Fruit fly (Drosophila melanogaster): ENCODE data around the gene Lrp4.

DNA sequence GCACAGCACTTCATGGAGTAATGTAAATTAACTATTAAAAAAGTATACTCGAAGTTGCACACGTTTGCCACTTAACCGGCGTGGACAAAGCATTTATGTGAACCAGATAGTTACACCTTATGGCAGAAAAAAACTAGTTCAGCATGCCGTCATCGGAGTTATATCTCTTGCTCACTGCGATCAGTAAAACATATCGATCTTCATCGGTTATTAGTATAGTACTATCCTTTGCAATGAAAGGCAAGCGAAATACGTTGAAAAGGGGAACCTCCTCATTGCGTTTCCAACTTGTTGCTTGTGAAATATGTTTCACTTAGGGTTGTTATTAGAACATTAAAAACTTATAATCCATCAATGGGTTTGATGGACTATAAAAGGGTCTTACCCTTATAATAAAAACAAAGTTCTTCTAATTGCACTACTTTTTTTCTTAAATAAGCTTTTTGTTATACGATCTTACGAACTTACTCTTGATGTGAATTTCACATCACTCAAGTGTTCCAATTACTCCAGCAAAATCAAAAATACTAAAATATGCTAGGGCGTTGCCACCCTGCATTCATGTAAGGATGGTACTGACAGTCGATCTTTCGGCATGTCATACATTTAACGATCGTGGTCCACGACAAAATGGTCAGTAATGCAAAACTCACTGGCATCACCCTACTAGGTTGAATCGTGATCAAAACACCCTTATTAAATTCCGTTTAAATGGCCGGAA is 946 bp upstream of the Lrp4 start, which contains the start of gene CycD:
- TF ChIP-seq CG8478 (optimal IDR thresholded peaks at IDR 0.05): no peak
- no peak for TF ChIP-seq CTCF (optimal IDR thresholded peaks at IDR 0.05)
